Fruit fly (Drosophila melanogaster): ENCODE measurements around the gene Arl2.
A peak's percentile ranks its signal among the peaks of the same experiment; 100 is the strongest.

The Arl2 gene

DNA sequence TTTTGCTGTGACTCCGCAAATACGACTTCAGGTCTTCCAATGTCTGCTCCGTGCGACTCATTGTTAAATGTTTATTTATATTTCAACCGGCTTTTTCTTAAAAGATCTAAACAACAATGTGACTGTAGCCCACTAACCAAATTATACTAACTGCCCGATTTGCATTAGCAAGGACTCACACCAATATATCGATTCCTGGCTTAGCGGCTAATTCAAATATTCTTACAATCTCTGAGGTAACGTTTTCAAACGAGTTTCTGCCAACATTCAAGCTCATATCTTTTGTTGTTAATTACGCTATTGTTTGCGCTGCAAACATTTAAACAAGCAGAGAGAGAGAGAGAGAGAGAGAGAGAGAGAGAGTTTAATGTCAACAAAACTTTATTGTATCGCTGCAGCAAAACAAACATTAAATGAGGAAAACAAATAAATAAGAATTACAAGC, 32.4 kb upstream of the Arl2 start, which contains the start of gene tex (continued):
- TF ChIP-seq Xrp1 (GFP tag; IDR thresholded peaks at IDR 0.05) = peak; percentile 49; the same call in 1 of the 2 replicates
- no peak for TF ChIP-seq vnd (GFP tag; IDR thresholded peaks at IDR 0.05; ENCODE audit: partially characterized antibody)
- TF ChIP-seq zen (tag; optimal IDR thresholded peaks at IDR 0.05) = peak; percentile 6
- no peak for TF ChIP-seq crol (GFP tag; IDR thresholded peaks at IDR 0.05)
- TF ChIP-seq Usf (GFP tag; optimal IDR thresholded peaks at IDR 0.05) = no peak
- TF ChIP-seq disco-r (GFP tag; optimal IDR thresholded peaks at IDR 0.05) = no peak
- TF ChIP-seq org-1 (GFP tag; optimal IDR thresholded peaks at IDR 0.05) = peak; percentile 29
- TF ChIP-seq Rfx (GFP tag; IDR thresholded peaks at IDR 0.05) = no peak
- no peak for TF ChIP-seq da (GFP tag; optimal IDR thresholded peaks at IDR 0.05)
- TF ChIP-seq CG17328 (GFP tag; IDR thresholded peaks at IDR 0.05) = no peak
- TF ChIP-seq CG14050 (GFP tag; IDR thresholded peaks at IDR 0.05) = no peak
- no peak for TF ChIP-seq luna (GFP tag; optimal IDR thresholded peaks at IDR 0.05)
- TF ChIP-seq CG8089 (GFP tag; optimal IDR thresholded peaks at IDR 0.05) = peak; percentile 25
- TF ChIP-seq Hsf (GFP tag; optimal IDR thresholded peaks at IDR 0.05) = no peak
- TF ChIP-seq tx (GFP tag; optimal IDR thresholded peaks at IDR 0.05) = no peak
- TF ChIP-seq Lhr (GFP tag; optimal IDR thresholded peaks at IDR 0.05) = peak; percentile 55
- TF ChIP-seq CG4854 (GFP tag; optimal IDR thresholded peaks at IDR 0.05) = no peak
- peak; percentile 3 for TF ChIP-seq CG12104 (GFP tag; optimal IDR thresholded peaks at IDR 0.05)
- no peak for TF ChIP-seq dan (GFP tag; IDR thresholded peaks at IDR 0.05)
- TF ChIP-seq Scr (GFP tag; IDR thresholded peaks at IDR 0.05; ENCODE audit: partially characterized antibody) = no peak
- peak; percentile 56 for TF ChIP-seq pita (GFP tag; optimal IDR thresholded peaks at IDR 0.05)
- no peak for TF ChIP-seq Xbp1 (GFP tag; optimal IDR thresholded peaks at IDR 0.05)
- no peak for TF ChIP-seq ase (GFP tag; IDR thresholded peaks at IDR 0.05)
- no peak for TF ChIP-seq CG1647 (GFP tag; optimal IDR thresholded peaks at IDR 0.05)
- TF ChIP-seq Max (GFP tag; optimal IDR thresholded peaks at IDR 0.05) = no peak
- no peak for TF ChIP-seq lab (GFP tag; optimal IDR thresholded peaks at IDR 0.05)
- TF ChIP-seq HLHmδ (GFP tag; optimal IDR thresholded peaks at IDR 0.05) = peak; percentile 77
- no peak for TF ChIP-seq gsb-n (tag; optimal IDR thresholded peaks at IDR 0.05)
- TF ChIP-seq Dp (GFP tag; optimal IDR thresholded peaks at IDR 0.05) = peak; percentile 98
- TF ChIP-seq HLH3B (GFP tag; IDR thresholded peaks at IDR 0.05) = no peak
- no peak for TF ChIP-seq Adf1 (GFP tag; IDR thresholded peaks at IDR 0.05)
- no peak for TF ChIP-seq Abd-B (GFP tag; optimal IDR thresholded peaks at IDR 0.05)
- TF ChIP-seq Fer3 (tag; optimal IDR thresholded peaks at IDR 0.05) = peak; percentile 18
- TF ChIP-seq Antp (GFP tag; optimal IDR thresholded peaks at IDR 0.05) = no peak
- TF ChIP-seq fd64A (GFP tag; optimal IDR thresholded peaks at IDR 0.05) = peak; percentile 81
- TF ChIP-seq CG4820 (GFP tag; optimal IDR thresholded peaks at IDR 0.05) = no peak
- peak; percentile 41 for TF ChIP-seq Spps (tag; optimal IDR thresholded peaks at IDR 0.05)
- TF ChIP-seq CG8388 (GFP tag; optimal IDR thresholded peaks at IDR 0.05) = peak; percentile 19
- TF ChIP-seq Hmx (GFP tag; optimal IDR thresholded peaks at IDR 0.05) = no peak
- no peak for TF ChIP-seq CG15073 (GFP tag; optimal IDR thresholded peaks at IDR 0.05)
- no peak for TF ChIP-seq Dek (tag; optimal IDR thresholded peaks at IDR 0.05)
- no peak for TF ChIP-seq CG14667 (GFP tag; IDR thresholded peaks at IDR 0.05)
- no peak for TF ChIP-seq Gug (GFP tag; IDR thresholded peaks at IDR 0.05)
- peak; percentile 12 for TF ChIP-seq pnt (GFP tag; optimal IDR thresholded peaks at IDR 0.05)
- TF ChIP-seq repo (GFP tag; optimal IDR thresholded peaks at IDR 0.05) = no peak
- peak; percentile 57 for TF ChIP-seq gcm (GFP tag; optimal IDR thresholded peaks at IDR 0.05)
- TF ChIP-seq Asciz (GFP tag; optimal IDR thresholded peaks at IDR 0.05) = peak; percentile 89
- TF ChIP-seq CG11456 (GFP tag; IDR thresholded peaks at IDR 0.05) = no peak
- TF ChIP-seq nom (GFP tag; optimal IDR thresholded peaks at IDR 0.05) = no peak
- peak; percentile 65; the same call in 2 of the 3 replicates for TF ChIP-seq ci (GFP tag; IDR thresholded peaks at IDR 0.05)
- peak; percentile 47 for TF ChIP-seq CG31365 (tag; optimal IDR thresholded peaks at IDR 0.05)

Data from whole organism, embryonic.